Fruit fly (Drosophila melanogaster) whole organism, embryonic: ENCODE results near the gene AGO2.
A peak's percentile ranks its signal among the peaks of the same experiment; 100 is the strongest.

Experiments
- Atf6 ChIP-seq: fragments of 200-800 bp; sonication (Bioruptor generic); IDR thresholded peaks from 2 replicates; pipeline ENCODE4 v1.3.6; 2022; ENCODE audit warnings: missing biosample characterization, missing genetic modification characterization
- Bgb ChIP-seq: fragments of 200-800 bp; sonication (Bioruptor generic); IDR thresholded peaks from 2 replicates; pipeline ENCODE4 v1.3.6; 2022; ENCODE audit warnings: missing biosample characterization, missing genetic modification characterization; ENCODE audit not compliant: partially characterized antibody
- CG10274 ChIP-seq: fragments of 200-800 bp; sonication (Bioruptor generic); optimal IDR thresholded peaks from 3 replicates; lab custom pipeline; 2017; ENCODE audit warnings: missing biosample characterization, mild to moderate bottlenecking, missing genetic modification characterization
- CG10543 ChIP-seq: fragments of 200-800 bp; sonication (Bioruptor generic); optimal IDR thresholded peaks from 3 replicates; lab custom pipeline; 2017; ENCODE audit warnings: missing biosample characterization, mild to moderate bottlenecking, missing genetic modification characterization, moderate library complexity
- CG1233 ChIP-seq: fragments of 200-800 bp; sonication (Bioruptor generic); optimal IDR thresholded peaks from 4 replicates; lab custom pipeline; 2018; ENCODE audit warnings: missing biosample characterization, mild to moderate bottlenecking, missing genetic modification characterization
- CG13287 ChIP-seq: fragments of 200-800 bp; sonication (Bioruptor generic); IDR thresholded peaks from 2 replicates; pipeline ENCODE4 v1.3.6; 2022; ENCODE audit warnings: missing biosample characterization, missing genetic modification characterization; ENCODE audit not compliant: partially characterized antibody
- CG13296 ChIP-seq: fragments of 200-800 bp; sonication (Bioruptor generic); optimal IDR thresholded peaks from 3 replicates; lab custom pipeline; 2018; ENCODE audit warnings: missing biosample characterization, mild to moderate bottlenecking, missing genetic modification characterization
- CG1603 ChIP-seq: fragments of 200-800 bp; sonication (Bioruptor generic); optimal IDR thresholded peaks from 2 replicates; lab custom pipeline; 2019; ENCODE audit warnings: missing biosample characterization, mild to moderate bottlenecking, missing genetic modification characterization, moderate library complexity
- CG17361 ChIP-seq: fragments of 200-800 bp; sonication (Bioruptor generic); IDR thresholded peaks from 3 replicates; pipeline ENCODE4 v1.3.6; 2022; ENCODE audit warnings: missing biosample characterization, missing genetic modification characterization
- CG18262 ChIP-seq: fragments of 200-800 bp; optimal IDR thresholded peaks from 3 replicates; lab custom pipeline; 2019; ENCODE audit warnings: missing biosample characterization, mild to moderate bottlenecking, missing genetic modification characterization, moderate library complexity
- CG18599 ChIP-seq: fragments of 200-800 bp; sonication (Bioruptor generic); optimal IDR thresholded peaks from 3 replicates; lab custom pipeline; 2017; ENCODE audit warnings: missing biosample characterization, missing genetic modification characterization, mild to moderate bottlenecking, moderate library complexity, missing genetic modification reagents
- CG5180 ChIP-seq: fragments of 200-800 bp; sonication (Bioruptor generic); optimal IDR thresholded peaks from 3 replicates; lab custom pipeline; 2017; ENCODE audit warnings: missing biosample characterization, missing genetic modification characterization, mild to moderate bottlenecking, moderate library complexity, missing genetic modification reagents
- CG6272 ChIP-seq: fragments of 200-800 bp; sonication (Bioruptor generic); IDR thresholded peaks from 2 replicates; pipeline ENCODE4 v1.3.6; 2022; ENCODE audit warnings: missing biosample characterization, missing genetic modification characterization
- CG7372 ChIP-seq: fragments of 200-800 bp; sonication (Bioruptor generic); IDR thresholded peaks from 2 replicates; pipeline ENCODE4 v1.3.6; 2022; ENCODE audit warnings: missing biosample characterization, missing genetic modification characterization
- CG7963 ChIP-seq: fragments of 200-800 bp; sonication (Bioruptor generic); IDR thresholded peaks from 3 replicates; pipeline ENCODE4 v1.3.6; 2022; ENCODE audit warnings: missing biosample characterization, missing genetic modification characterization; ENCODE audit not compliant: partially characterized antibody
- CG7987 ChIP-seq: fragments of 200-800 bp; sonication (Bioruptor generic); optimal IDR thresholded peaks from 2 replicates; lab custom pipeline; 2018; ENCODE audit warnings: missing biosample characterization, mild to moderate bottlenecking, missing genetic modification characterization, moderate library complexity
- Doc3 ChIP-seq: fragments of 200-800 bp; sonication (Bioruptor generic); IDR thresholded peaks from 3 replicates; pipeline ENCODE4 v1.3.6; 2022; ENCODE audit warnings: missing biosample characterization, missing genetic modification characterization; ENCODE audit not compliant: partially characterized antibody
- Dref ChIP-seq: fragments of 200-800 bp; sonication (Bioruptor generic); IDR thresholded peaks from 2 replicates; pipeline ENCODE4 v1.3.6; 2022; ENCODE audit warnings: missing biosample characterization, missing genetic modification characterization
- E2f2 ChIP-seq: fragments of 200-800 bp; sonication (Bioruptor generic); IDR thresholded peaks from 2 replicates; pipeline ENCODE4 v1.3.6; 2022; ENCODE audit warnings: missing biosample characterization, missing genetic modification characterization
- ERR ChIP-seq: fragments of 200-800 bp; sonication (Bioruptor generic); optimal IDR thresholded peaks from 2 replicates; lab custom pipeline; 2016; ENCODE audit warnings: missing biosample characterization, missing genetic modification characterization
- Eip74EF ChIP-seq, 2 experiments: fragments of 200-800 bp in 1 of 2; fragments of >200 bp in 1 of 2; sonication (Bioruptor generic) in 1 of 2; optimal IDR thresholded peaks; 2 replicates each; lab custom pipeline; 2017 to 2019; ENCODE audit warnings: missing biosample characterization in 2 of 2, missing genetic modification characterization in 2 of 2, mild to moderate bottlenecking in 1 of 2, moderate library complexity in 1 of 2
- Ets65A ChIP-seq: fragments of 200-800 bp; sonication (Bioruptor generic); peaks from one replicate; lab custom pipeline; 2016; ENCODE audit warnings: missing biosample characterization, missing genetic modification characterization
- Fer1 ChIP-seq: fragments of 200-800 bp; sonication (Bioruptor generic); optimal IDR thresholded peaks from 2 replicates; lab custom pipeline; 2017; ENCODE audit warnings: missing biosample characterization, mild to moderate bottlenecking, missing genetic modification characterization
- HLH4C ChIP-seq: fragments of 200-800 bp; sonication (Bioruptor generic); IDR thresholded peaks from 3 replicates; pipeline ENCODE4 v1.3.6; 2022; ENCODE audit warnings: missing biosample characterization, missing genetic modification characterization; ENCODE audit not compliant: partially characterized antibody
- Hr3 ChIP-seq: fragments of 200-800 bp; sonication (Bioruptor generic); optimal IDR thresholded peaks from 3 replicates; lab custom pipeline; 2016; ENCODE audit warnings: missing biosample characterization, missing genetic modification characterization
- MESR4 ChIP-seq: fragments of 200-800 bp; sonication (Bioruptor generic); optimal IDR thresholded peaks from 2 replicates; lab custom pipeline; 2018; ENCODE audit warnings: missing biosample characterization, mild to moderate bottlenecking, missing genetic modification characterization, moderate library complexity
- Spps ChIP-seq: fragments of 200-800 bp; sonication (Bioruptor generic); optimal IDR thresholded peaks from 2 replicates; lab custom pipeline; 2018; ENCODE audit warnings: missing biosample characterization, mild to moderate bottlenecking, missing genetic modification characterization
- Sry-δ ChIP-seq: fragments of 200-800 bp; sonication (Bioruptor generic); optimal IDR thresholded peaks from 2 replicates; lab custom pipeline; 2016; ENCODE audit warnings: missing biosample characterization, missing genetic modification characterization
- Xrp1 ChIP-seq: fragments of 200-800 bp; sonication (Bioruptor generic); IDR thresholded peaks from 2 replicates; pipeline ENCODE4 v1.3.6; 2022; ENCODE audit warnings: missing biosample characterization, missing genetic modification characterization
- chinmo ChIP-seq: fragments of 200-800 bp; sonication (Bioruptor generic); IDR thresholded peaks from 4 replicates; pipeline ENCODE4 v1.3.6; 2022; ENCODE audit warnings: missing biosample characterization, missing genetic modification characterization; ENCODE audit not compliant: partially characterized antibody
- da ChIP-seq: fragments of 200-800 bp; sonication (Bioruptor generic); optimal IDR thresholded peaks from 2 replicates; lab custom pipeline; 2016; ENCODE audit warnings: missing biosample characterization, missing genetic modification characterization
- fru ChIP-seq: fragments of >200 bp; optimal IDR thresholded peaks from 2 replicates; lab custom pipeline; 2017
- gce ChIP-seq: fragments of 200-800 bp; sonication (Bioruptor generic); IDR thresholded peaks from 3 replicates; pipeline ENCODE4 v1.3.6; 2022; ENCODE audit warnings: missing biosample characterization, missing genetic modification characterization
- gsb-n ChIP-seq: fragments of 200-800 bp; sonication (Bioruptor generic); optimal IDR thresholded peaks from 3 replicates; lab custom pipeline; 2018; ENCODE audit warnings: missing biosample characterization, mild to moderate bottlenecking, missing genetic modification characterization
- hb ChIP-seq: fragments of 200-800 bp; sonication (Bioruptor generic); IDR thresholded peaks from 3 replicates; pipeline ENCODE4 v1.3.6; 2022; ENCODE audit warnings: missing biosample characterization, missing genetic modification characterization; ENCODE audit not compliant: partially characterized antibody
- hth ChIP-seq: fragments of >200 bp; optimal IDR thresholded peaks from 2 replicates; lab custom pipeline; 2017; ENCODE audit warnings: inconsistent platforms
- knrl ChIP-seq: fragments of 200-800 bp; sonication (Bioruptor generic); IDR thresholded peaks from 3 replicates; pipeline ENCODE4 v1.3.6; 2022; ENCODE audit warnings: missing biosample characterization, missing genetic modification characterization; ENCODE audit not compliant: partially characterized antibody
- mam ChIP-seq: fragments of 200-800 bp; sonication (Bioruptor generic); optimal IDR thresholded peaks from 3 replicates; lab custom pipeline; 2016; ENCODE audit warnings: missing biosample characterization, missing genetic modification characterization
- nerfin-2 ChIP-seq: fragments of 200-800 bp; sonication (Bioruptor generic); IDR thresholded peaks from 2 replicates; pipeline ENCODE4 v1.3.6; 2022; ENCODE audit warnings: missing biosample characterization, missing genetic modification characterization; ENCODE audit not compliant: partially characterized antibody
- onecut ChIP-seq: fragments of 200-800 bp; sonication (Bioruptor generic); IDR thresholded peaks from 2 replicates; pipeline ENCODE4 v1.3.6; 2022; ENCODE audit warnings: missing biosample characterization, missing genetic modification characterization
- sqz ChIP-seq: fragments of 200-800 bp; sonication (Bioruptor generic); optimal IDR thresholded peaks from 3 replicates; lab custom pipeline; 2018; ENCODE audit warnings: missing biosample characterization, mild to moderate bottlenecking, missing genetic modification characterization
- trh ChIP-seq: fragments of 200-800 bp; sonication (Bioruptor generic); optimal IDR thresholded peaks from 2 replicates; lab custom pipeline; 2016; ENCODE audit warnings: missing biosample characterization, missing genetic modification characterization
- tx ChIP-seq: fragments of 200-800 bp; sonication (Bioruptor generic); optimal IDR thresholded peaks from 2 replicates; lab custom pipeline; 2016; ENCODE audit warnings: missing biosample characterization, missing genetic modification characterization
- zf30C ChIP-seq: fragments of 200-800 bp; sonication (Bioruptor generic); optimal IDR thresholded peaks from 3 replicates; lab custom pipeline; 2018; ENCODE audit warnings: missing biosample characterization, mild to moderate bottlenecking, missing genetic modification characterization

AGO2 gene

DNA sequence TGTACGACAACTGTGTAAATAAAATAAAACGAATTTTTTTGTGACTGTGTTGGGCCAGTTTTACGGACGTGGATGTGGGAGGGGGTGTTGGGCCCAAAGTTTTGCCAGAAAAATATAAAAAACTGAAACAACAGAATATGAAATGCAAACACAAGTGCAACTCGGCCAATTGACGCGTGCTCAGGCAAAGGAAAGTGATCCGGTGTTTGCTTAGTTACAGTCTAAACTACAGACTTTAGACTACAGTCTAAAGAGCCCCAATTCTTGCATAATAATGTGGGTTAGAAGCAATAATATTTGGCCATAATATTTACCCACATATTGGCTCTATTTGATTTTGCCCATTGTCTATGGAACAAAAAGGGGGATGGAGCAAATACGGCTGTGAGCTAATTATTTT is 5.1 kb upstream of the AGO2 start (continued):
- no peak for TF ChIP-seq CG10274 (GFP tag; lab: Kevin White, UChicago)
- no peak for TF ChIP-seq CG13287
- no peak for TF ChIP-seq Spps
- no peak for TF ChIP-seq Eip74EF (GFP tag; optimal IDR thresholded peaks at IDR 0.05; lab: Kevin White, UChicago)
- TF ChIP-seq Ets65A (GFP tag; lab: Kevin White, UChicago), result no peak
- no peak for TF ChIP-seq CG7372 (GFP tag; lab: Robert Waterston, UW)
- no peak for TF ChIP-seq sqz
- TF ChIP-seq zf30C (GFP tag; lab: Kevin White, UChicago), result no peak
- TF ChIP-seq mam, result no peak
- TF ChIP-seq CG18599 (GFP tag; lab: Kevin White, UChicago), result peak; percentile 72
- peak; percentile 54 for TF ChIP-seq CG10543
- TF ChIP-seq Hr3, result no peak
- TF ChIP-seq da (GFP tag; lab: Kevin White, UChicago), result no peak
- TF ChIP-seq hth (lab: Kevin White, UChicago), result no peak
- peak; percentile 30 for TF ChIP-seq CG1233 (GFP tag; lab: Kevin White, UChicago)
- no peak for TF ChIP-seq CG7987
- no peak for TF ChIP-seq trh (GFP tag; lab: Kevin White, UChicago)
- TF ChIP-seq CG13296, result peak; percentile 49
- TF ChIP-seq E2f2, result no peak
- no peak for TF ChIP-seq CG5180 (GFP tag; lab: Kevin White, UChicago)
- TF ChIP-seq CG6272 (GFP tag; lab: Robert Waterston, UW), result no peak

DNA sequence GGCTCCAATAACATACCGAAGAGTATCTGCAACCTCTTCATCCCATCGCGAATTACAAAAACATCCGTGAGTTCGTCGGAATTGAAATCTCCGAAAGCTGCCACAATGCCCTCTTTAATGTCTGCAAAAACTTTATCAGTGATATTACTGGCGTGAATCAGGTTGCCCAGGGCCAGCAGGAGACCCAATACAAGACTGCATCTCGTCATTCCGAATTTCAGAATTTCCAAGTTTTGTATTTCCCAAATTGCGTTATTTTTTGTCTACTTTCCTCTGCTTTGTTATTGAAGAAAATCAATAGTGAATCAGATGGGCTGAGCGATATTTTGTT is 8.8 kb downstream of the AGO2 start:
- TF ChIP-seq CG17361 (GFP tag; lab: Robert Waterston, UW) (no peak), Sry-δ (GFP tag; lab: Kevin White, UChicago) (peak; percentile 38), HLH4C (peak; percentile 52; the same call in 1 of the 3 replicates), MESR4 (peak; percentile 80), Fer1 (peak; percentile 27), tx (GFP tag; lab: Kevin White, UChicago) (no peak), fru (lab: Kevin White, UChicago) (no peak), Bgb (GFP tag; lab: Robert Waterston, UW) (peak; percentile 61), CG7963 (GFP tag; lab: Robert Waterston, UW) (peak; percentile 50; the same call in 1 of the 3 replicates), gsb-n (tag; lab: Kevin White, UChicago) (no peak), onecut (GFP tag; lab: Robert Waterston, UW) (peak; percentile 98), ERR (GFP tag; lab: Kevin White, UChicago) (no peak), nerfin-2 (GFP tag; lab: Robert Waterston, UW) (peak; percentile 28; the same call in 1 of the 2 replicates), Atf6 (GFP tag; lab: Robert Waterston, UW) (no peak), Dref (GFP tag; lab: Robert Waterston, UW) (no peak), chinmo (GFP tag; lab: Robert Waterston, UW) (0 out of 4 replicates have a peak, but pooled peaks have one; percentile 72), CG18262 (no peak), Doc3 (peak; percentile 27; the same call in 1 of the 3 replicates), hb (0 out of 3 replicates have a peak, but pooled peaks have one; percentile 7), CG1603 (tag; lab: Kevin White, UChicago) (peak; percentile 30), Xrp1 (no peak), gce (GFP tag; lab: Robert Waterston, UW) (0 out of 3 replicates have a peak, but pooled peaks have one; percentile 6), knrl (GFP tag; lab: Robert Waterston, UW) (peak; percentile 43; the same call in 1 of the 3 replicates)
